Fruit fly (Drosophila melanogaster) Kc167 (cell line): ENCODE results near the gene CG18048.

Experiments
- Myc ChIP-seq: fragments of >200 bp; optimal IDR thresholded peaks from 2 replicates; lab custom pipeline; 2017; ENCODE audit warnings: missing external identifiers
- Sin3A ChIP-seq: fragments of >200 bp; optimal IDR thresholded peaks from 2 replicates; lab custom pipeline; 2018; ENCODE audit warnings: missing external identifiers
- h ChIP-seq: fragments of >200 bp; optimal IDR thresholded peaks from 3 replicates; lab custom pipeline; 2018; ENCODE audit warnings: missing external identifiers
- insv ChIP-seq: fragments of >200 bp; optimal IDR thresholded peaks from 3 replicates; lab custom pipeline; 2018; ENCODE audit warnings: missing external identifiers
- psq ChIP-seq: fragments of >200 bp; optimal IDR thresholded peaks from 2 replicates; lab custom pipeline; 2017; ENCODE audit warnings: missing external identifiers
- ttk ChIP-seq: sonication (Bioruptor generic); optimal IDR thresholded peaks from 2 replicates; lab custom pipeline; 2017; ENCODE audit warnings: missing external identifiers

CG18048 gene

DNA sequence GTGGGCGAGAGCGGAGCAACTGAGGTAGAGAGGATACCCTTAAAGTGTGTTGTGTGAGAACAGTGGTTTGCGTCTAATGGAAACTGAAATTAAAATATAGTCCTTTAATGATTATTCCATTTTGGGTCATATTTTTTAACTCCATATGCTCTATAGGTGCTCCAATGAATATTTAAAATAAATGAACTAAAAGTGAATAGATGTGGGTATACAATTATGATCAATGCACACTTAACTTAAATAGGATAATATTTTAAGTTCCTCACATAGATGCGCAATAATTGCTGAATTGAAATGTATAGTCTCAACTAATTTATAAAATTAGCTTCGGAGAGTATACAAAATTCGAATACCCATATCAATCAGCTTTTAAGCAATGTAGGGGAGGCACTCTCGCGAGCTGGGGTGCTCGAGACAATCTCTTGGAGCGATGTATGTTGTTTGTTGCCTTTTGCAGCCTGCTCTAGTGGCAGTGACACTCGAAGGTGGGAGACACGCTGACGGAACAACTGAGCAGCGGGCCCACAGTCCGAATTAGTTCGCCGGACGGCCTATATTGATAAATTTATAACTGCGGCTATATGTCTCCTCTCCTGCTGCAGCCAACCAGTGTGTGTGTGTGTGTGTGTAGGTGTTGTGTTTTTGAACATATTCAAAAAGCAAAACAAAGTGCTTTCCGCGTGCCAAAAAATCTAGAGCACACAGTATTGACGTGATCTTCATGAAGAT lies 7.9 kb downstream of the CG18048 start:
- TF ChIP-seq Myc (no peak), insv (lab: Kevin White, UChicago) (no peak), ttk (lab: Kevin White, UChicago) (no peak), Sin3A (lab: Kevin White, UChicago) (no peak), psq (no peak), h (lab: Kevin White, UChicago) (no peak)

DNA sequence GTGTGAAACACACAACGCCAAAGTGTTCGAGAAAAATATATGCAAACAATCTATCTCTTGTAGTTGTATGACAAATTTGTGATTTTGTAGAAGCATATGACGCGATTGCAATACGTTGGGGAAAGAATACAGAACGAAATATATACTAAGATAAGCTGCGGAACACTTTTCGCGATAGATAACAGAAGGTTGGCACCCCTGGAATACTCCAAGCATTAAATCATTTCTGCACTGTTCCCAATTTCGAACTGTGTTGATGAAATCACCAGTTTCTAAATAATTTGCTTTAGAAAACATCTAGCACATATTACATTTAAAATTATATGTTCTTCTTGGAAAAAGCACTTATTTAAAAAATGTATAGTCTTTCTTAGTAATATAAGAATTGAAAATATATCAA lies 8.5 kb downstream of the CG18048 start:
- TF ChIP-seq psq (no peak), h (lab: Kevin White, UChicago) (no peak), Myc (no peak), insv (lab: Kevin White, UChicago) (no peak), Sin3A (lab: Kevin White, UChicago) (no peak), ttk (lab: Kevin White, UChicago) (no peak)

DNA sequence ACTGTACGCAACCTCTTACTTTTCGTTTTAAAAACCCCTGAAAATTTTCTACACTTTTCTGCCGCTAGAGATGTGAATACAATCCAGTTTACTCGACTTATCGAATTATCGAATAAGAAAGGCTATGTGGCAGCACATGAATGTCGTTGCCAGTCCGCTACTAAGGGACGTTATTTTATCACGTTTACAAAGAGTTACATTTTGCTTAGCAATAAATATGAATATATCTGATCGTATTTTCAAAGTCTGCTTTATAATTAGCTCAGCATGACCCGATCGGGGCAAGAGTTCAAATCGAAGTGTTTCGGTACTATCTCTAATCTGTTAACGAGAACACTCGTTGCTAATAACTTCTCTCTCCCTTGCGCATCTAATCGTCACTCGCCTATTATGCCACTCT lies 22.2 kb downstream of the CG18048 start, which contains the start of gene CG42724:
CG42724 (minus strand) TSS at position 189 of the 400 bp plus-strand sequence.
- TF ChIP-seq psq (peak; percentile 18), insv (lab: Kevin White, UChicago) (no peak)

DNA sequence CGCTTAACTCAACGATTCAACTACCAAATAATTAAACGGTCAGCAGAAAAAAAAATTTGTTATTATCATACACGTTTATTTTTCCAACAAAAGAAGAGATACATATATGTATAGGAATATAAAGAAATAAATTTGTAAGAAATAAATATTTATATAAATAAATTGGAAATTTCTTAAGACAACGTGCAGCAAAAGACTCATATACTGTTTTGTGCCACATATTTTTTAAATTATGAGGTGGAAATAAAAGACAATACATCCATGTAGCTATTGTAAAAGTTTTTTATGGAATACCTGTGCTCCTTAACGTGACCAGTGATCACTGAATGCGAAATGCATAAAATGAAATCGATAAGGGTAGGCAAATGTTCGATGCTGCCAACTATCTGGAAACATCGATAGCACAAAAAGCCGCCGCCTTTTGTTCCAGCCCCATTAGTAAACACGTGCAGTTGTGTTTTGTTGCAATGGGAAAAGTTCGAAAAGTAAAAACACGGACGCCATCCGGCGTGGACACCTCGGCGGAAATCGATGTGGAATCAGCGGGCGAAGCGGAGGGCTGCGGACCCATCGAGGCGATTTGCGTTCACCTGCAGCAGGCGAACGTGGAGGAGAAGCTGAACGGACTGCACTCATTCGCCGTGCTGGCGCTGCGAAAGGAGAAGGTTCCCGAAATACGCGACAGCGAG lies 22.8 kb downstream of the CG18048 start, which contains the start of gene CG10286:
CG10286 (plus strand) TSS at position 416 of the 689 bp plus-strand sequence.
- TF ChIP-seq insv (lab: Kevin White, UChicago) (no peak), Sin3A (lab: Kevin White, UChicago) (no peak)

DNA sequence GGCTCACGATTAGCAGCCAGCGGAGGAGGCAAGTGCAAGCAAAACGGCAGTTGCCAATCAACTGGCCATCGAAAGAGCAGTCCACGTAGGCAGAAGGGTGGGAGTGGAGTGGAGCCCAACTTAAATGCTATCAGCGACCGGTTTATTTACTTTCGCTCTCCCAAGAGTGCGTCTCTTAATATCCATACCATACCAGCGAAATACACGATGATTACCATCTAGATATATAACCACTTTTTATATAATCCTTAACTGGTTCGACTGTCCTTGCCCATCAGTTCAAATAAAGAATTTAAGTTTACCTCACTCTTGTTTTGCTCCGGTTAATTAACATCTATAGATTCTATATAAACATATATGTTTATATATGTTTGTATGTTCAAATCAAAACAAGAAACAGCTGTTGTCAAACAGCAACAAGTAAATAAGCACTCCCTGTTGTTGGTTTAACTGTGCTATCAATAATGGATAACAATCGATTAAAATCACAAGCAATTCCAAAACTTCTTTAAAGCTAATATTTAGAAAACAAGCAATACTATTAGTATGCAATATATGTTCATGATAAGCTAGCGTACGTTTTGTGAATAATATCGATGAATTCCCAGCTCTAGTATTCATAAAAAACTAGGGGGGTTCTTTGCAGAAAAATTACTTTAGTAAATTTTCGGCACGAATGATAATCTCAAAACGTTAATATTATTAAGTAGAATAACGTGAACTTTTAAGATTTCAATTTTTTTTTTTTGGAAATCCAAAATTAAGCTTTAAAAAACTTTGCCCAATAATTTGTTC lies 27.8 kb downstream of the CG18048 start:
- no peak for TF ChIP-seq ttk (lab: Kevin White, UChicago)
- no peak for TF ChIP-seq Myc
- TF ChIP-seq insv (lab: Kevin White, UChicago) = no peak
- no peak for TF ChIP-seq psq
- no peak for TF ChIP-seq h (lab: Kevin White, UChicago)
- no peak for TF ChIP-seq Sin3A (lab: Kevin White, UChicago)

DNA sequence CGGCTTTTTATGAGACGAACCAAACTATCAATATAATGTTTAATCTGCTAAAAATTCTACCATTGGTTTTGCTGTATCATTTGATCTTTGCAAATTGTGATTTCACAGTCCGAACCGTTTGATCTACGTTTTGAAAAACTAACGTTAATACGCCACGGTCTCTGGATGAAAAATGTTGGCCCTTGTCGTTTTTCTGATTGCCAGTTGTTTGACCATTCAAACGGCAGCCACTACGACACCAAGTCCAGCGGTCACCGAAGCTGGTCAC lies 28.3 kb downstream of the CG18048 start, which contains the start of gene CG42564:
CG42564 (plus strand) TSS at position 169 of the 268 bp plus-strand sequence.
- TF ChIP-seq insv (lab: Kevin White, UChicago) (no peak), h (lab: Kevin White, UChicago) (no peak), psq (no peak), Myc (no peak)

DNA sequence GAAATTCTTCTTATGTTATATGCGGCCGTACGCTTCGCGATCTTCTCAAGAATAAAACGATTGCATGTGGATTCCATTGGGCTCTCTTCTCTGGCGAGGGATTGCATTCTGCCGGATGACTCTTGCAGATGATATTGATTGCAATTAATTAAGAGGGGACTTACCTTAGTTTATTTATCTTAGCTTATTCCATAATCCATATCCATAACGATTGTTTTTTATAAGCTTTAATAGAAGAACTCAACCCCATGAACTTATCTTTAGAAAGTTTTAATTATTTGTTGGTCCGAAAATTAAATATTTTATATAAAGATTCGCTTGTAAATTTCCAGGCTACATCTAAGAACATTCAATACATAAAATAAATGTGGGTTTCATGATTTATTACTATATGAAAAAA lies 30.0 kb downstream of the CG18048 start, which contains the start of gene CRAT:
CRAT (minus strand) TSS at position 101 of the 400 bp plus-strand sequence.
- no peak for TF ChIP-seq psq
- TF ChIP-seq Sin3A (lab: Kevin White, UChicago) = no peak
- TF ChIP-seq h (lab: Kevin White, UChicago) = no peak
- TF ChIP-seq Myc = no peak
- no peak for TF ChIP-seq insv (lab: Kevin White, UChicago)
- TF ChIP-seq ttk (lab: Kevin White, UChicago) = no peak

DNA sequence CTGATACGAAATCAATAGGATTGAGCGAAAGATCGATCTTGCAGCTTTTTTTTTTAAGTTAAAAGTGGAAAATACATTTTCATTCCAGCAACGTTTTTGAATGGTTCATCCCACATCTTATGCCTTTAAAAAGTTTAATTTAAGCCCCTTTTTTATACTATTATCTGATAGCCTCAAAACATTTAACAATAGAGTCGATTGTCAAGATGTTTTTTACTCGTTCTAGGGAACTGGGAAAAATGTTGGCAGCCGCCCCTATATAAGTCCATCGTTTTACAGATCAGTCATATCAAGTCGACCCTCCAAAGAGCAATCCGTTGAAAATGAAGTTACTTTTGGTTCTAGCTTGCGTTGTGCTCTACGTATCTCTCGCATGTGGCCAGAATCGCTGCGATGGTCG lies 31.6 kb downstream of the CG18048 start, which contains the start of gene CG42537:
CG42537 (plus strand) TSS at position 301 of the 400 bp plus-strand sequence.
- no peak for TF ChIP-seq Sin3A (lab: Kevin White, UChicago)
- no peak for TF ChIP-seq insv (lab: Kevin White, UChicago)
- TF ChIP-seq h (lab: Kevin White, UChicago) = no peak
- TF ChIP-seq ttk (lab: Kevin White, UChicago) = no peak
- TF ChIP-seq psq = no peak

DNA sequence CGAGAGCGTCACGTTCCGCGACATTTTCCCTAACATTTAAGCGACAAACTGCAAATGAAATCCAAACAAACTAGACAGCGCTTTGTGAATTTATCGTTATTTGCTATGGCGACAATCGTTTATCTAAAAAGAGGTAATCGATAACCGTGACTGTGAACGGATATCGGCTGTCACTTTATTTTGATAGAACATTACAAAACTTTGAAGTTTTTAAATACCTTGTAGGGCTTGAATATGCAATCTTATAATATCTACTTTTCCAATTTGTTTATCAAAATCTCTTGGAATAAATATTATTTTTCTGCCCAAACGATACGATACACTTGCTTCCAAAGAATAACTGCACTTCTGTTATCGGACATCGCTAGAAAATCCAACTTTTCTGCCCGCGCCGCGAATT lies 34.2 kb downstream of the CG18048 start, which contains the start of the genes CG1024 and TfIIFalpha:
CG1024 (minus strand) TSS at position 200 of the 400 bp plus-strand sequence.
TfIIFalpha (plus strand) TSS at position 339 of the 400 bp plus-strand sequence.
- no peak for TF ChIP-seq Sin3A (lab: Kevin White, UChicago)
- no peak for TF ChIP-seq psq
- TF ChIP-seq h (lab: Kevin White, UChicago) = no peak
- no peak for TF ChIP-seq ttk (lab: Kevin White, UChicago)

DNA sequence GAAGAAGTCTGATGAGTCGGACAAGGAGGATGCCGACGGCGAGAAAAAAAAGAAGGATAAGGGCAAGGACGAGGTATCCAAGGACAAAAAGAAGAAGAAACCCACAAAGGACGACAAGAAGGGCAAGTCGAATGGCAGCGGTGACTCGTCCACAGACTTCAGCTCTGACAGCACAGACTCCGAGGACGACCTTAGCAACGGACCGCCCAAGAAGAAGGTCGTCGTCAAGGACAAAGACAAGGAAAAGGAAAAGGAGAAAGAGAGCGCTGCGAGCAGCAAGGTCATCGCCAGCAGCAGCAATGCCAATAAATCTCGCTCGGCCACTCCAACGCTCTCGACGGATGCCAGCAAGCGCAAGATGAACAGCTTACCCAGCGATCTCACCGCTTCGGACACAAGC lies 35.9 kb downstream of the CG18048 start:
- TF ChIP-seq psq = no peak
- TF ChIP-seq Sin3A (lab: Kevin White, UChicago) = no peak
- no peak for TF ChIP-seq h (lab: Kevin White, UChicago)
- no peak for TF ChIP-seq Myc
- TF ChIP-seq insv (lab: Kevin White, UChicago) = no peak
- TF ChIP-seq ttk (lab: Kevin White, UChicago) = no peak

DNA sequence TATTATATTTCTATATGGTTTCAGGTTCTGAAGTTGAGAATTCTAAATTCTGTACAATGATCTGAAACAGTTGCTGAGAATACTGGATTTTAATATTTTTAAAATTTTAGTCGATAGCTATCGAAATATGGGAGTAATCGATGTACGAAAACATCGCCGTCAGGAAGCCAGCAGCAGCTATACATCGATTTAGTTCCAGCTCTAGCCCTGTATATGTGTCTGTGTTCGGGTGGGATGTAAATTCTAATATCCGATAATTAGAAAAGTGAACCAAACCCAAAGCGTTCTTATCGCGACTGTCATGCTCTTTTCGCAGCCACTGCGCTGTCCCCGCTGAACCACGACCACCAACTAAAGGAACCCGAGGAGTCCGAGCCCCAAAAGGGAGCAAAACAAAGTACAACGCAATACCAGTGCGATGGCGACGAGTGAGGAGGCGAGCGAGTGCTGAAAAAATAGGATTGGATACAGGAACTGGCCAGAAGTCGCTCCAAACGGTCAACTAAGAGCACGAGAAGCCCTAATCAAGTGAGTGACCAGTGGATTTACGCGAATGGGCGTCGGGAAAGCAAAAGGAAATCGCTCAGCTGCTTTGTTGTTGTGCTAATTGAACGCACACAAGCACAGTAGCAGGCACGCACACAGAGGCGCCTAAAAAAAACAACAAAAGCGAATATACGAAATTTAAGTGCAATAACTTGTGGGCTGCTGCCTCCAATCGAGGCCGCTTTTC lies 37.0 kb downstream of the CG18048 start, which contains the start of gene gzl:
gzl (plus strand) TSS at position 182 of the 733 bp plus-strand sequence.
- TF ChIP-seq ttk (lab: Kevin White, UChicago) (no peak), Myc (no peak), Sin3A (lab: Kevin White, UChicago) (no peak), insv (lab: Kevin White, UChicago) (no peak), h (lab: Kevin White, UChicago) (no peak), psq (no peak)
